Worm (Caenorhabditis elegans): ENCODE results near the gene F56D6.6.

DNA sequence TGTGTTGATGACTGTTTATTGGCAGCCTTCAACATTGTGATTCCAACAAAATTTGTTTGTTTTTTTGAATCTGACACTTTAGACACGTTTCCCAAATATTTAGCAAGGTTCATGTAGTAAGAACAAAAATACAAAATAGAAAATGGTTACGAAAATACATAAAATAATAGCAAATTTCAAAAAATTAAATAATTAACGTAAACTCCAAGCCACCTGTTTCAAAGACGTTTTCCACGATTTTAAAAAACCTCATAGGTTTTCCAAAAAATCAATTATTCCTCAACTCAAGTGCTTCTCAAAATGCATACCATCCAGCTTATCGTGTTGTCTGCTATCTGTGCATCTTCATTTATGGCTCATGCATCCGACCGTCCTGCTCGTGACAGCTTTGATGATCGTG, 14.3 kb downstream of the F56D6.6 start, which contains the start of gene F56D6.14:
- TF ChIP-seq hlh-30 (tag; optimal IDR thresholded peaks at IDR 0.05; ENCODE audit: insufficient read depth) (no peak), Y48G9A.11 (GFP tag; IDR thresholded peaks at IDR 0.05) (no peak), aha-1 (tag) (no peak), tag-97 (GFP tag; IDR thresholded peaks at IDR 0.05) (no peak), mep-1 (tag; optimal IDR thresholded peaks at IDR 0.05) (no peak), ceh-82 (tag; optimal IDR thresholded peaks at IDR 0.05) (no peak), egl-27 (tag; optimal IDR thresholded peaks at IDR 0.05) (no peak), lin-15B (tag; optimal IDR thresholded peaks at IDR 0.05) (no peak)

Measured in whole organism, L4 larva.